Worm (Caenorhabditis elegans) whole organism, L4/young adult: Measurements from ENCODE around the gene frm-10.

Experiments
- W03F9.2 ChIP-seq: fragments of 150-350 bp; optimal IDR thresholded peaks from 2 replicates; lab custom pipeline; 2014; ENCODE audit warnings: missing biosample characterization, missing genetic modification characterization
- dao-5 ChIP-seq: sonication (generic microtip); optimal IDR thresholded peaks from 2 replicates; lab custom pipeline; 2016; ENCODE audit warnings: missing genotype, missing genetic modification characterization, moderate library complexity, missing compliant biosample characterization
- him-1 ChIP-seq: sonication (generic microtip); optimal IDR thresholded peaks from 2 replicates; lab custom pipeline; 2016; ENCODE audit warnings: missing genotype, missing genetic modification reagents, missing genetic modification characterization, missing compliant biosample characterization

ce11 chrV:13488297-13488803 is 25.3 kb downstream of the frm-10 start:
- TF ChIP-seq him-1 (tag; lab: Kevin White, UChicago) (no peak), W03F9.2 (tag; lab: Kevin White, UChicago) (no peak), dao-5 (no peak)
